Fruit fly (Drosophila melanogaster): Measurements from ENCODE around the gene Ziz.

The Ziz gene

dm6 chr2L:7433957-7434736 is 62.0 kb downstream of the Ziz start (continued):
- TF ChIP-seq Dref (GFP tag; IDR thresholded peaks at IDR 0.05) (no peak), Dfd (GFP tag; optimal IDR thresholded peaks at IDR 0.05) (no peak), CG12769 (tag; optimal IDR thresholded peaks at IDR 0.05) (peak; percentile 88), CG10366 (GFP tag; IDR thresholded peaks at IDR 0.05) (peak; percentile 81), wor (GFP tag; IDR thresholded peaks at IDR 0.05) (peak; percentile 59), CG4360 (GFP tag; IDR thresholded peaks at IDR 0.05) (no peak), CG5245 (GFP tag; optimal IDR thresholded peaks at IDR 0.05) (no peak), fd102C (GFP tag; optimal IDR thresholded peaks at IDR 0.05) (no peak), tap (tag; optimal IDR thresholded peaks at IDR 0.05) (peak; percentile 58), CG1529 (GFP tag; optimal IDR thresholded peaks at IDR 0.05) (no peak), sens-2 (GFP tag; IDR thresholded peaks at IDR 0.05) (peak; percentile 13; the same call in 1 of the 2 replicates), Dip2 (GFP tag; IDR thresholded peaks at IDR 0.05) (no peak), Hmr (GFP tag; optimal IDR thresholded peaks at IDR 0.05) (peak; percentile 93), bbx (GFP tag; IDR thresholded peaks at IDR 0.05; ENCODE audit: partially characterized antibody) (no peak), CrebB (tag; optimal IDR thresholded peaks at IDR 0.05) (peak; percentile 63), E2f2 (GFP tag; IDR thresholded peaks at IDR 0.05) (peak; percentile 66), crol (GFP tag; IDR thresholded peaks at IDR 0.05) (no peak), Awh (GFP tag; IDR thresholded peaks at IDR 0.05) (0 out of 2 replicates have a peak, but pooled peaks have one; percentile 35), slp2 (GFP tag; optimal IDR thresholded peaks at IDR 0.05) (no peak), Side (GFP tag; optimal IDR thresholded peaks at IDR 0.05) (no peak), CG2678 (tag; optimal IDR thresholded peaks at IDR 0.05) (peak; percentile 85), zfh1 (GFP tag; IDR thresholded peaks at IDR 0.05) (peak; percentile 74; the same call in 2 of the 3 replicates), Neu2 (GFP tag; optimal IDR thresholded peaks at IDR 0.05; ENCODE audit: borderline replicate concordance) (no peak), B-H2 (GFP tag; optimal IDR thresholded peaks at IDR 0.05) (peak; percentile 78), NC2β (GFP tag; optimal IDR thresholded peaks at IDR 0.05) (no peak), grau (tag; optimal IDR thresholded peaks at IDR 0.05) (peak; percentile 86), Camta (GFP tag; optimal IDR thresholded peaks at IDR 0.05) (no peak), CG34422 (GFP tag; IDR thresholded peaks at IDR 0.05) (peak; percentile 50; the same call in 1 of the 3 replicates), pb (GFP tag; optimal IDR thresholded peaks at IDR 0.05) (no peak), CG30020 (tag; optimal IDR thresholded peaks at IDR 0.05) (no peak), Sin3A (optimal IDR thresholded peaks at IDR 0.05) (no peak), HLH4C (GFP tag; IDR thresholded peaks at IDR 0.05; ENCODE audit: partially characterized antibody) (no peak), usp (GFP tag; optimal IDR thresholded peaks at IDR 0.05) (no peak), crp (GFP tag; optimal IDR thresholded peaks at IDR 0.05) (peak in 1 of 2 experiments; percentile 2), sima (GFP tag; optimal IDR thresholded peaks at IDR 0.05) (no peak), CG14710 (tag; optimal IDR thresholded peaks at IDR 0.05) (no peak), CG11456 (GFP tag; IDR thresholded peaks at IDR 0.05) (peak; percentile 90), so (GFP tag; IDR thresholded peaks at IDR 0.05) (peak; percentile 65; the same call in 2 of the 3 replicates), Pdp1 (GFP tag; optimal IDR thresholded peaks at IDR 0.05) (peak; percentile 14 to 31), Gsc (GFP tag; IDR thresholded peaks at IDR 0.05) (no peak), CG16813 (GFP tag; IDR thresholded peaks at IDR 0.05; ENCODE audit: partially characterized antibody) (no peak), NK7.1 (GFP tag; optimal IDR thresholded peaks at IDR 0.05) (peak; percentile 30), sug (tag; optimal IDR thresholded peaks at IDR 0.05) (peak; percentile 73), CG15073 (GFP tag; optimal IDR thresholded peaks at IDR 0.05) (no peak), PHDP (tag; optimal IDR thresholded peaks at IDR 0.05) (peak; percentile 88), CG12299 (tag; optimal IDR thresholded peaks at IDR 0.05) (peak; percentile 85), CG9727 (GFP tag; optimal IDR thresholded peaks at IDR 0.05) (peak; percentile 82), CG6689 (GFP tag; IDR thresholded peaks at IDR 0.05) (peak; percentile 46; the same call in 1 of the 2 replicates), Lhr (GFP tag; optimal IDR thresholded peaks at IDR 0.05) (no peak), Oaz (GFP tag; IDR thresholded peaks at IDR 0.05) (peak; percentile 42; the same call in 1 of the 2 replicates)

Measured in whole organism, embryonic.